Fruit fly (Drosophila melanogaster): ENCODE results near the gene Ubc2.

Ubc2 gene

dm6 chr2L:10756049-10756448, 11.8 kb downstream of the Ubc2 start, which contains the start of gene CG17124 (continued):
- TF ChIP-seq maf-S (GFP tag; optimal IDR thresholded peaks at IDR 0.05) (no peak), ssp (GFP tag; IDR thresholded peaks at IDR 0.05) (no peak), MTF-1 (GFP tag; optimal IDR thresholded peaks at IDR 0.05; ENCODE audit: borderline replicate concordance) (peak; percentile 64), CG30020 (tag; optimal IDR thresholded peaks at IDR 0.05) (no peak), peb (GFP tag; IDR thresholded peaks at IDR 0.05) (no peak), zfh1 (GFP tag; IDR thresholded peaks at IDR 0.05) (no peak), btn (GFP tag; optimal IDR thresholded peaks at IDR 0.05) (no peak), ap (GFP tag; IDR thresholded peaks at IDR 0.05) (no peak), lbe (GFP tag; optimal IDR thresholded peaks at IDR 0.05) (no peak), corto (GFP tag; optimal IDR thresholded peaks at IDR 0.05) (no peak), CG13123 (GFP tag; optimal IDR thresholded peaks at IDR 0.05) (no peak), CG15073 (GFP tag; optimal IDR thresholded peaks at IDR 0.05) (no peak), kay (GFP tag; optimal IDR thresholded peaks at IDR 0.05) (no peak), Dek (tag; optimal IDR thresholded peaks at IDR 0.05) (no peak), lab (GFP tag; optimal IDR thresholded peaks at IDR 0.05) (peak; percentile 66), CG10462 (GFP tag; optimal IDR thresholded peaks at IDR 0.05) (no peak), Dp (GFP tag; optimal IDR thresholded peaks at IDR 0.05) (no peak), Oli (tag; optimal IDR thresholded peaks at IDR 0.05) (no peak), CG10321 (GFP tag; IDR thresholded peaks at IDR 0.05) (no peak), Jarid2 (GFP tag; optimal IDR thresholded peaks at IDR 0.05) (peak; percentile 97), wor (GFP tag; IDR thresholded peaks at IDR 0.05) (no peak), CG2129 (GFP tag; IDR thresholded peaks at IDR 0.05; ENCODE audit: partially characterized antibody) (no peak), nerfin-1 (tag; optimal IDR thresholded peaks at IDR 0.05) (peak; percentile 17), CG11398 (GFP tag; optimal IDR thresholded peaks at IDR 0.05) (peak; percentile 9), CG14860 (GFP tag; IDR thresholded peaks at IDR 0.05; ENCODE audit: partially characterized antibody) (no peak), NC2α (GFP tag; optimal IDR thresholded peaks at IDR 0.05) (no peak), HLH54F (GFP tag; optimal IDR thresholded peaks at IDR 0.05) (no peak), CG16813 (GFP tag; IDR thresholded peaks at IDR 0.05; ENCODE audit: partially characterized antibody) (no peak), sob (GFP tag; IDR thresholded peaks at IDR 0.05) (peak; percentile 57; the same call in 1 of the 2 replicates), Tbp (GFP tag; optimal IDR thresholded peaks at IDR 0.05) (no peak), ewg (GFP tag; optimal IDR thresholded peaks at IDR 0.05) (no peak), exex (tag; optimal IDR thresholded peaks at IDR 0.05) (no peak), CG15479 (GFP tag; optimal IDR thresholded peaks at IDR 0.05) (no peak), Atf6 (GFP tag; IDR thresholded peaks at IDR 0.05) (peak; percentile 63), CG14710 (tag; optimal IDR thresholded peaks at IDR 0.05) (no peak), Side (GFP tag; optimal IDR thresholded peaks at IDR 0.05) (peak; percentile 36), hth (optimal IDR thresholded peaks at IDR 0.05) (no peak), ham (GFP tag; IDR thresholded peaks at IDR 0.05) (no peak), caup (GFP tag; optimal IDR thresholded peaks at IDR 0.05; ENCODE audit: severe bottlenecking) (peak; percentile 60), NFAT (GFP tag; IDR thresholded peaks at IDR 0.05) (peak; percentile 69), her (GFP tag; optimal IDR thresholded peaks at IDR 0.05) (peak; percentile 64), hb (GFP tag; IDR thresholded peaks at IDR 0.05; ENCODE audit: partially characterized antibody) (no peak), chn (GFP tag; optimal IDR thresholded peaks at IDR 0.05) (no peak), vfl (GFP tag; optimal IDR thresholded peaks at IDR 0.05) (no peak), sug (tag; optimal IDR thresholded peaks at IDR 0.05) (peak; percentile 15), otp (GFP tag; IDR thresholded peaks at IDR 0.05) (0 out of 3 replicates have a peak, but pooled peaks have one; percentile 46), CG7357 (GFP tag; IDR thresholded peaks at IDR 0.05) (no peak), Lhr (GFP tag; optimal IDR thresholded peaks at IDR 0.05) (no peak), kni (GFP tag; optimal IDR thresholded peaks at IDR 0.05) (peak; percentile 36), CG5180 (GFP tag; optimal IDR thresholded peaks at IDR 0.05) (peak; percentile 72), Dref (GFP tag; IDR thresholded peaks at IDR 0.05) (no peak)

Measured in whole organism, embryonic.